Fruit fly (Drosophila melanogaster): ENCODE data around the gene dUTPase.

Gene dUTPase

DNA sequence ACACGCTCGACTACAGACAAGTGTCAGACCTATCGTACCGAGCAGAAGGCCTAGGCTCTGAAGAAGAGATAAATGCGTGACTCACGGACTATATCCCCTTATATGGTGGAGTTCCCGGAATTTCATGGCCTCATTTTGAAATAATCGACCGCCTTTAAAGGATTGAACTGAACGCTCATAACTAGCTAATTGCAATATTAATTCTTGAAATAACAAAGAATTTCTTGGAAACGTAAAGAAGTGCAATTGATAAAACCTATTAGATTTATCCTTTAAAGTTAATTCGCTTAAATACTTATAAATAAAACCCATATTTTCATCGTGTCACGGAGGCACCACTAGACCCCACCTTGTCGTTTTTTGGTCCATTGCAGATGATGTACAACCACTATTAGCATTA lies 30.0 kb downstream of the dUTPase start:
- no peak for TF ChIP-seq Myc (optimal IDR thresholded peaks at IDR 0.05)
- TF ChIP-seq ttk (optimal IDR thresholded peaks at IDR 0.05): no peak
- no peak for TF ChIP-seq psq (optimal IDR thresholded peaks at IDR 0.05)
- TF ChIP-seq Sin3A (optimal IDR thresholded peaks at IDR 0.05): no peak
- TF ChIP-seq h (optimal IDR thresholded peaks at IDR 0.05): no peak
- TF ChIP-seq insv (optimal IDR thresholded peaks at IDR 0.05): no peak

DNA sequence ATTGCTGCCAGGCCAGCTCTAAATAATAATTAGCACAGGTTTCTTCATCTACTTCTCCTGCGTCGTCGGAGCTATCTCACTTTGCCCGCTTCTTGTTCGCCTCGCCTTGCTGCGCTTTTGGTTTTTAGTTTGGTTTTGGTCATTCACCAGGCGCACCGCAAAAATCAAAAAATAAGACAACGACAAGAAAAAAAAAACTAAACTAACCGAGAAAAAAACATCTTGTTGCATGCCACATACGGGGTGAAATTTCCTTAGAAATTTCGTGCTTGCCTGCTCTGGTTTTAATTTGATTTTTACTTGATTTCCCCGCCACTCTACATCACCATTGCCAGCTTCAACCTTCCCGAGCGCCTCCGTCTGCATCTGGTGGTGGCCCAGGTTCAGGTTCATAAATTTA lies 30.7 kb downstream of the dUTPase start:
- TF ChIP-seq psq (optimal IDR thresholded peaks at IDR 0.05) (no peak), ttk (optimal IDR thresholded peaks at IDR 0.05) (no peak), Sin3A (optimal IDR thresholded peaks at IDR 0.05) (no peak), insv (optimal IDR thresholded peaks at IDR 0.05) (no peak), h (optimal IDR thresholded peaks at IDR 0.05) (no peak), Myc (optimal IDR thresholded peaks at IDR 0.05) (no peak)

DNA sequence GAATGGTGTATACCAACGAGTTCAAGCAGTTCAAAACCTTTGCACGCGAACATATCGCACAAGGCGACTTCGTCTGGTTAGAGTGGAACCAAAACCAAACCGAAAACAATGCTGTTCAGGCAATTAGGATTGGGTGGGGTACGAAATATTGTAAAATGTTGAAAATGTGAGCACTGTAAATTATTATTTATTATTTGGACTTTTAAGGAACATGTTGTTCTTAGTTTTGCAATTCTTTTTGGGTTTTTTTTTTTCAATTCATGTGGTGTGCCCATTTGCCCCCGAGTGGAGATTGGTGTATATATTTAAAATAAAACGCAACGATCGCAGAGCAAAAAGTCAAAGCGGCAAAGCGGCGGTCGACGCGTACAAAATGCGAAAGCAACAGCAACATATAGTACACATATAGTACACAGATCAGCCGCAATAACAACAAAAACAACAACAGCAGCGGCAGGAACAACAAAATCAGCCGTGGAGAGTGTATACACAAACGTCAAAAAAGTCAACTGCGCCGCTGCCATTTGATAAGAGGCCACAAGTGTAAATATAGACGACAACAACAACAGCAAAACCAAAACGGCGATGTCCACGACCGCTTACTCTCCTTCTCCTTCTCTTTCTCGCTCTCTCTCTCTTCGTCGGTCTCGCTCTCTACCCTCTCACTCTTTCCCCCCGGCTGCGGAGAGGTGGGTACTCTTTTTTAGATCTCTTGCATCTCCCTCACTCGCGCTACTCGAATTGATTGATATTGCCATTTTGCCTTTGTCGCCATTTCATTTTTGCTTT lies 33.8 kb downstream of the dUTPase start:
- TF ChIP-seq psq (optimal IDR thresholded peaks at IDR 0.05): no peak
- TF ChIP-seq ttk (optimal IDR thresholded peaks at IDR 0.05): no peak
- TF ChIP-seq Sin3A (optimal IDR thresholded peaks at IDR 0.05): no peak
- no peak for TF ChIP-seq insv (optimal IDR thresholded peaks at IDR 0.05)
- no peak for TF ChIP-seq Myc (optimal IDR thresholded peaks at IDR 0.05)
- TF ChIP-seq h (optimal IDR thresholded peaks at IDR 0.05): no peak

DNA sequence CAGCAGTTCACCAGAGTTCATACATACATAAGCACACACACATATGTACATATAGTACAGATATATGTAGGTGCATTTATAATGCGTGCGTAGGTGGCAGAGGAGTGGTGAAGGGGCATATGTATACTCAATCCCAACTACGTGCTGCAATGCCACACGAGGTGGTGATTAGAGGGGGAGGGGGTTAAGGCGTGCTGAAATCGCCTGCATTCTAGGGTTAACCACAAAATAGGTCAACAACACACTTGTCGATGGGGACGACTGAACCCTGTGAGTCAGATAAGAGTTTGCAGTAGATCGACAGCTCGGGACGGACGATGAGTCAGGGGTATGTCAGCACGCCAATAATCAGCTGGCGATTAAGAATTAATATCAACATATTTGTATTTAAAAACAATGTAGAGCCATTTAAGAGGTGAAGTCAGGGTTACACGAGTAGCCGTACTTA lies 34.4 kb downstream of the dUTPase start:
- no peak for TF ChIP-seq Myc (optimal IDR thresholded peaks at IDR 0.05)
- no peak for TF ChIP-seq psq (optimal IDR thresholded peaks at IDR 0.05)
- no peak for TF ChIP-seq h (optimal IDR thresholded peaks at IDR 0.05)
- no peak for TF ChIP-seq ttk (optimal IDR thresholded peaks at IDR 0.05)
- no peak for TF ChIP-seq Sin3A (optimal IDR thresholded peaks at IDR 0.05)

DNA sequence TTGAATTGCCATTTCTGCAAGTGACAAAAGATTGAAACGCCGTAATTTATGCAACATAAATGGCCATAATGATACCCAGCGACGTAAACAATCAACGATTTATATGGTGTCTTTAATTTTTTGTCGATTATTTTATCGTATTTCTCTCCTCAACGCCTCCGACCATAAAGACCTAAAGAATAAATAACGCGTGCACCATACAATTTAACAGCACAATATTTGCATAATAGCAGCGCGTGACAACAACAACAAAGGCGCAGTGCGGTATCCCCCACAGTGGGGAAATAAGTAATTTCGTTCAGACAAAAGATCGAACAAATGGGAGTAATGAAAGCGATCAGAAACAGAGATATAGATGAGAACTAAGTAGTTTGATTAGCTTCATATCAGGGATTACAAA lies 34.9 kb downstream of the dUTPase start:
- no peak for TF ChIP-seq insv (optimal IDR thresholded peaks at IDR 0.05)

DNA sequence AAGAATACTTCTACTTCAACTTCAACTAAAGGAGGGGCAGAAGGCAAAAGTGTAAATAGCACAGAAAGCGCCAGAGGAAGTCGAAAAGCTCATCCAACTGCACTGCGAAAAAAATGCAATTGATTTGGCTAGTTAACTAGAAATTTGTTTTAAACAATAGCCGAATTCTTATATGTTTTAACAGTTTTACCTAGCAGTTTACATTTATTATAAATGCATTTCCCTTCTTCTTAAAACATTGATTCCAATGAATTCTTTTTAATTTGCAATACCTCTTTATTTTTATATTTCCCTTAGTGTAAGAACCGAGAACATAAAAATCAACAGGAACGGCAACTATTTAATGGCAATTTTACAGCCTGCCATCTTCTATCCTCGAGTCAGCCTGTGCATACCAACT lies 37.2 kb downstream of the dUTPase start:
- TF ChIP-seq h (optimal IDR thresholded peaks at IDR 0.05): no peak
- no peak for TF ChIP-seq insv (optimal IDR thresholded peaks at IDR 0.05)
- TF ChIP-seq ttk (optimal IDR thresholded peaks at IDR 0.05): no peak
- no peak for TF ChIP-seq Sin3A (optimal IDR thresholded peaks at IDR 0.05)
- TF ChIP-seq psq (optimal IDR thresholded peaks at IDR 0.05): no peak
- TF ChIP-seq Myc (optimal IDR thresholded peaks at IDR 0.05): no peak

DNA sequence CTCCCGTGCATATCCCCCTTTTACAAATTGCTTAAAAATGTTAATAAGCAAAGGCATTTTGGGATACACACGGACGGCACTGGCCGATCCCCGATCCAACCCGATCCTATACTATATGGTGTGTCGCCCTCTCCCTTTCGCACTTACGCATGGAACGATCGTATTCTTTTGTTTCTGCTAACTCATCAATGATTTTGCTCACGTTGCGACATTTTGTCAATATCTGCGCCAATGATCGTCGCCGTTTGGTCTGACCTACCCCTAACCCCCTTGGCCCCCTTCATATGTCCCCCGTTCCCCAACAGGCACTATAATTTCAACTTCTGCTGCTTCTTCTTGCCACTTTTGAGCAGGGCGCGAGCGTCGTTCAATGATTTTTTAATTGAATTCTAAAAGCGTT lies 38.6 kb downstream of the dUTPase start:
- TF ChIP-seq Myc (optimal IDR thresholded peaks at IDR 0.05) (no peak), h (optimal IDR thresholded peaks at IDR 0.05) (no peak), insv (optimal IDR thresholded peaks at IDR 0.05) (no peak), Sin3A (optimal IDR thresholded peaks at IDR 0.05) (no peak), psq (optimal IDR thresholded peaks at IDR 0.05) (no peak), ttk (optimal IDR thresholded peaks at IDR 0.05) (no peak)

DNA sequence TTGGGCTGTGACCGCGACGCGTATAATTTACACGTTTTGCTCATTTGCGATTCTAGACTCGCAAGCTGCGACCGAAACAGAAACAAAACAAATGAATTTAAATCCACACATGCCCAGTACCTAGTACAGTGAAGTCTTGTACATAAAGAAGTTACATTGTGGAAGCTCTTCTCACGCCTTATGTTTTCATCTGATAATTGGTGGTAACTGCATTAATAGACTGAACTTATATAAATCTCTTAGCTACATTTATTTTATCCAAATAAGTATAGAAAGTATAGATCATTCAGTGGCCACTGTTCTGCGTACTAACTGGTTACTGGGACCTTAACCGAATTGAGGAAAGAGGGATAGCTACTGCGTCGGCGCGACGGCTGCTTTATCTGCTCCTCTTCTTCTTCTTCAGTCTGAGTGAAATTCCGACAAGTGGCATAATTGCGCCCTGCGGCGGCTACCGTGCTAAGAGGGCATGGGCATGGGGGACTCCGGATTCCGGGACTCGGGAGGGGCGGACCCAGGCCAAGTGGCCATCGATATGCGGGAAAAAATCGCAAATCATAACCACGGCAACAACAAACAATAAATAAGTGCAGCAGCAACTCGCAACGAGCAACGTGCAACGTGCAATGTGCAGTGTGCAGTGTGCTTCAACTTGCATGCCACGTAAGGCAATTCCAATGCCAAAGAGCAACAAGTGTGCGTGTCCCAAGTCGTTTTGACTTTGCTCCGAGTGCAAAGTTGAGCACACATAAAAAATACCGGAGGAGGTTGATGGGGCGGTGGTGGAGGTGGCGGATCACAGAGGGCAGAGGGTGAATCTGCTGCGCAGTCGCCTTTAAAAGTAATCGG lies 40.8 kb downstream of the dUTPase start:
- no peak for TF ChIP-seq insv (optimal IDR thresholded peaks at IDR 0.05)
- no peak for TF ChIP-seq ttk (optimal IDR thresholded peaks at IDR 0.05)
- TF ChIP-seq Myc (optimal IDR thresholded peaks at IDR 0.05): no peak
- TF ChIP-seq h (optimal IDR thresholded peaks at IDR 0.05): no peak
- no peak for TF ChIP-seq Sin3A (optimal IDR thresholded peaks at IDR 0.05)

DNA sequence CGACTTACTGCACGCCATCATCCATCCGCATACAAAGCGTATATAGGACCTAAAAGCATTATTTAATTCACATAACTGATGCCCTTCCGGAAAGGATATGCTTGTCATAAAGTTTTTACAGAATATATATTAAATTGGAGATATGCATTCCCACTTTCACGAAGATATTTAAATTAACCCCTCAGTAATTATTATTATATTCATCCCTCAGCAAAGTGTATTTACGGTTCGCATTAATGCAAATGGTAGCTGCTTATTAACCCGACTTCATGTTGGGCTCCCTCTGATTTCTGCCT lies 41.3 kb downstream of the dUTPase start:
- TF ChIP-seq psq (optimal IDR thresholded peaks at IDR 0.05) (no peak), Myc (optimal IDR thresholded peaks at IDR 0.05) (no peak), h (optimal IDR thresholded peaks at IDR 0.05) (no peak), insv (optimal IDR thresholded peaks at IDR 0.05) (no peak), ttk (optimal IDR thresholded peaks at IDR 0.05) (no peak)

DNA sequence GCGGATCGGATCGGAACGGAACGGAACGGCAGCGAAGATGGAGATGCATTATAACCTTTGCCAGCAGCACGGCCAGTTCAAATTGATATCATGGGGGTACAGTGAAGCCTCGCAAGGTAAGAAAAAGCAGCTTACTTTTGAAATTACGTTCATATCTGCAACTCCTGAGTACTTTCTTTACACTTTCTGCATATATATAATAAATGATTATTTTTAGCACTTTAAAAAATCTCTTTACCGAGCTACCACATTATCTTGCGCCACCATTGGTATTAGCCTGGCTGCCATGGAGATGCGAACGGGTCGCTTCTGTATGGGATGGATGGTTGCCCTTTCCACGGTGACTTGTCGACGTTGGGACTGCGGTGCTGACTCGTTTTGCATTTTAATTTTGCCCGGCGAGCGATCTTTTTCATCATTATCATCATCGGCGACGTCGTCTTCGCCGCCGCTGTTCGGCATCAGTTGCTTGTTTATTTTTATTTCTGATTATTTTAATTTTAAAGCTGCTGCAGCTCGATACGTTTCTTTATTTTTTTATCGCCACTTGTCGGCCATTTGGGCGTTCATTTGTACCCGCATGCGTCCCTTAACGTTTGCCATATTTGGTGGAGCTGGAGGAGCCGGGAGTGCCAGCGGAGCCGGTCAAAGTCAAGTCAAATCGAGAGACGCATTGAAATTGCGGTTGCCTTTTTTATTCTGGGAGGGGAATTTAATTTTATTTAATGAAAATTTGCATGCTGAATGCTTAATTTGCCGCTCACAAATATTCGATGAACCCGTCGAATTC lies 42.1 kb downstream of the dUTPase start:
- TF ChIP-seq psq (optimal IDR thresholded peaks at IDR 0.05): no peak
- no peak for TF ChIP-seq ttk (optimal IDR thresholded peaks at IDR 0.05)
- TF ChIP-seq h (optimal IDR thresholded peaks at IDR 0.05): no peak
- TF ChIP-seq insv (optimal IDR thresholded peaks at IDR 0.05): peak; percentile 29
- no peak for TF ChIP-seq Sin3A (optimal IDR thresholded peaks at IDR 0.05)

DNA sequence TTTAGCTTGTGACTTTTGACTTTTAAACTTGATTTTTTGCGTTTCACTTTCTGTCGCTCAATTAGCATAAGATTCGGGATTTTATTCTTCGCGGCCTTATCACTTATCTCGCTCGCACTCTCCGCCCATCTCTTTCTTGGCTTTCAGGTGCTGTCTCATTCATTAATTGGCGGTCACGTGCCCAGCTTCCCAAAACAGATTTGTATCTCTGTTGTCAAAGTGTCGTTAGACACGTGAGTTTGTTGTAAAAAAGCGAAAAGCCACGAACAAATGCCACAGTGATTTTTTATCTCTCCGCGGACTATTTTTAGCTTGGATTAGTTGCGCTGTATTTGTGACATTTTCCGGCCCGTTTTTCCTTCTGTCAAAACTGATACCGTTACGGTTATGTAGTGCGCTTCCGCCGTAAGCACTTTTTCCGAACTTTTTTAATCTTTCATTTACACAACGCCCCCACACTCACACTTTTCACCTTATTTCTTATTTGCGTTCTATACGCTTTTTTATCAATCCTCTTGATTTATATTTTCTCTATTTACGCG lies 45.8 kb downstream of the dUTPase start:
- TF ChIP-seq psq (optimal IDR thresholded peaks at IDR 0.05): no peak
- TF ChIP-seq Sin3A (optimal IDR thresholded peaks at IDR 0.05): no peak

Data from Kc167 (cell line).